Fruit fly (Drosophila melanogaster): ENCODE results near the gene SWIP.

Gene SWIP

dm6 chrX:16286083-16286666 lies 27.3 kb upstream of the SWIP start, which contains the start of gene UQCR-14 (continued):
- TF ChIP-seq CG15601 (tag; optimal IDR thresholded peaks at IDR 0.05) = no peak
- TF ChIP-seq CG2199 (GFP tag; IDR thresholded peaks at IDR 0.05) = peak; percentile 21; the same call in 1 of the 3 replicates
- TF ChIP-seq lola (GFP tag; optimal IDR thresholded peaks at IDR 0.05) = no peak
- peak; percentile 77 for TF ChIP-seq gro (GFP tag; optimal IDR thresholded peaks at IDR 0.05)
- peak; percentile 65 for TF ChIP-seq pfk (GFP tag; optimal IDR thresholded peaks at IDR 0.05)
- TF ChIP-seq kni (GFP tag; optimal IDR thresholded peaks at IDR 0.05) = no peak
- TF ChIP-seq CG31441 (GFP tag; IDR thresholded peaks at IDR 0.05) = peak; percentile 29; the same call in 1 of the 2 replicates
- TF ChIP-seq Aef1 (GFP tag; IDR thresholded peaks at IDR 0.05) = no peak
- no peak for TF ChIP-seq Dip2 (GFP tag; IDR thresholded peaks at IDR 0.05)
- TF ChIP-seq Scr (GFP tag; IDR thresholded peaks at IDR 0.05; ENCODE audit: partially characterized antibody) = peak; percentile 95
- no peak for TF ChIP-seq Gsc (GFP tag; IDR thresholded peaks at IDR 0.05)
- 0 out of 2 replicates have a peak, but pooled peaks have one; percentile 6 for TF ChIP-seq CG5953 (GFP tag; IDR thresholded peaks at IDR 0.05)
- no peak for TF ChIP-seq Sry-β (GFP tag; optimal IDR thresholded peaks at IDR 0.05)
- TF ChIP-seq esg (GFP tag; conservative IDR thresholded peaks at IDR 0.05) = no peak
- TF ChIP-seq CG1024 (GFP tag; IDR thresholded peaks at IDR 0.05) = no peak
- no peak for TF ChIP-seq so (GFP tag; IDR thresholded peaks at IDR 0.05)
- TF ChIP-seq CG17612 (GFP tag; IDR thresholded peaks at IDR 0.05) = no peak
- TF ChIP-seq CG2678 (tag; optimal IDR thresholded peaks at IDR 0.05) = no peak
- peak; percentile 89 for TF ChIP-seq Med (GFP tag)
- TF ChIP-seq ind (GFP tag; optimal IDR thresholded peaks at IDR 0.05) = no peak
- peak; percentile 9 for TF ChIP-seq luna (GFP tag; optimal IDR thresholded peaks at IDR 0.05)
- TF ChIP-seq H2.0 (GFP tag; IDR thresholded peaks at IDR 0.05) = no peak
- TF ChIP-seq kah (GFP tag; optimal IDR thresholded peaks at IDR 0.05) = no peak
- no peak for TF ChIP-seq CG5180 (GFP tag; optimal IDR thresholded peaks at IDR 0.05)
- TF ChIP-seq chinmo (GFP tag; IDR thresholded peaks at IDR 0.05; ENCODE audit: partially characterized antibody) = peak; percentile 98
- TF ChIP-seq CG8765 (GFP tag; IDR thresholded peaks at IDR 0.05) = no peak
- TF ChIP-seq MBD-R2 (GFP tag; IDR thresholded peaks at IDR 0.05) = peak; percentile 86
- TF ChIP-seq CG10654 (GFP tag; optimal IDR thresholded peaks at IDR 0.05) = no peak
- no peak for TF ChIP-seq h (optimal IDR thresholded peaks at IDR 0.05)
- no peak for TF ChIP-seq CG31365 (tag; optimal IDR thresholded peaks at IDR 0.05)
- no peak for TF ChIP-seq CG12744 (GFP tag; optimal IDR thresholded peaks at IDR 0.05)
- peak; percentile 5 for TF ChIP-seq slou (GFP tag; optimal IDR thresholded peaks at IDR 0.05)
- no peak for TF ChIP-seq CG14441 (GFP tag; IDR thresholded peaks at IDR 0.05)
- peak; percentile 34 for TF ChIP-seq sd (tag; optimal IDR thresholded peaks at IDR 0.05)
- TF ChIP-seq MTF-1 (GFP tag; optimal IDR thresholded peaks at IDR 0.05; ENCODE audit: borderline replicate concordance) = no peak
- no peak for TF ChIP-seq dmrt11E (tag; optimal IDR thresholded peaks at IDR 0.05)
- no peak for TF ChIP-seq CG10274 (GFP tag; optimal IDR thresholded peaks at IDR 0.05)
- TF ChIP-seq CG17829 (tag; optimal IDR thresholded peaks at IDR 0.05) = peak; percentile 61
- TF ChIP-seq lbe (GFP tag; optimal IDR thresholded peaks at IDR 0.05) = peak; percentile 37
- peak; percentile 44 for TF ChIP-seq CG13296 (GFP tag; optimal IDR thresholded peaks at IDR 0.05)
- peak; percentile 62 for TF ChIP-seq CG2712 (tag; optimal IDR thresholded peaks at IDR 0.05)
- no peak for TF ChIP-seq CG8478 (optimal IDR thresholded peaks at IDR 0.05)
- TF ChIP-seq CG9932 (GFP tag; IDR thresholded peaks at IDR 0.05) = peak; percentile 74
- no peak for TF ChIP-seq chm (GFP tag; IDR thresholded peaks at IDR 0.05)
- no peak for TF ChIP-seq Hr78 (GFP tag; optimal IDR thresholded peaks at IDR 0.05)
- TF ChIP-seq crp (GFP tag; optimal IDR thresholded peaks at IDR 0.05) = peak in 1 of 2 experiments; percentile 16
- no peak for TF ChIP-seq CG12219 (GFP tag; optimal IDR thresholded peaks at IDR 0.05)
- no peak for TF ChIP-seq Antp (GFP tag; optimal IDR thresholded peaks at IDR 0.05)
- TF ChIP-seq CG3407 (GFP tag; optimal IDR thresholded peaks at IDR 0.05) = no peak
- no peak for TF ChIP-seq bigmax (GFP tag; optimal IDR thresholded peaks at IDR 0.05)
- no peak for TF ChIP-seq CG15479 (GFP tag; optimal IDR thresholded peaks at IDR 0.05)
